Fruit fly (Drosophila melanogaster) whole organism: Measurements from ENCODE around the gene Argk2.
A peak's percentile ranks its signal among the peaks of the same experiment; 100 is the strongest.

ENCODE experiments used
- CG8478 ChIP-seq: fragments of >200 bp; optimal IDR thresholded peaks from 2 replicates; lab custom pipeline; 2018; ENCODE audit warnings: inconsistent platforms
- Dll ChIP-seq: fragments of >200 bp; optimal IDR thresholded peaks from 2 replicates; lab custom pipeline; 2017
- EcR ChIP-seq, 2 experiments: fragments of >200 bp; optimal IDR thresholded peaks; 2 replicates each; lab custom pipeline; 2017; ENCODE audit warnings: missing biosample characterization in 2 of 2, missing genetic modification characterization in 2 of 2, missing genetic modification reagents in 2 of 2
- pan ChIP-seq: fragments of >200 bp; optimal IDR thresholded peaks from 2 replicates; lab custom pipeline; 2017
- psq ChIP-seq: fragments of >200 bp; optimal IDR thresholded peaks from 2 replicates; lab custom pipeline; 2017
- usp ChIP-seq: fragments of >200 bp; optimal IDR thresholded peaks from 2 replicates; lab custom pipeline; 2017; ENCODE audit warnings: missing biosample characterization, missing genetic modification characterization, mixed read lengths

Argk2 gene

dm6 chr3L:9064976-9065761, 17.9 kb downstream of the Argk2 start:
- TF ChIP-seq Dll (lab: Kevin White, UChicago) (no peak), EcR (GFP tag; optimal IDR thresholded peaks at IDR 0.05; lab: Kevin White, UChicago) (no peak), usp (GFP tag; lab: Kevin White, UChicago) (no peak), CG8478 (lab: Kevin White, UChicago) (no peak), pan (lab: Kevin White, UChicago) (no peak), psq (no peak)

- TF ChIP-seq EcR (GFP tag; optimal IDR thresholded peaks at IDR 0.05; lab: Kevin White, UChicago) (no peak), psq (no peak)
Measured at dm6 chr3L:9065997-9066441, 18.8 kb downstream of the Argk2 start, which contains the start of gene Argk1. TSS of gene Argk1 (minus strand) at chr3L:9066027.

- no peak for TF ChIP-seq Dll (lab: Kevin White, UChicago)
- TF ChIP-seq usp (GFP tag; lab: Kevin White, UChicago), result no peak
- no peak for TF ChIP-seq pan (lab: Kevin White, UChicago)
- TF ChIP-seq EcR (GFP tag; optimal IDR thresholded peaks at IDR 0.05; lab: Kevin White, UChicago), result no peak
- no peak for TF ChIP-seq CG8478 (lab: Kevin White, UChicago)
- no peak for TF ChIP-seq psq
Measured at dm6 chr3L:9066509-9067021, 19.3 kb downstream of the Argk2 start.

- no peak for TF ChIP-seq pan (lab: Kevin White, UChicago)
- peak; percentile 13 to 45 for TF ChIP-seq EcR (GFP tag; optimal IDR thresholded peaks at IDR 0.05; lab: Kevin White, UChicago)
- TF ChIP-seq Dll (lab: Kevin White, UChicago), result no peak
- no peak for TF ChIP-seq psq
Measured at dm6 chr3L:9072062-9072730, 25.0 kb downstream of the Argk2 start.

dm6 chr3L:9072731-9073385, 25.6 kb downstream of the Argk2 start, which contains the start of the genes CG4911 and CG4942:
TSS of gene CG4911 (minus strand) at chr3L:9072731.
TSS of gene CG4942 (plus strand) at chr3L:9073105.
- TF ChIP-seq EcR (GFP tag; optimal IDR thresholded peaks at IDR 0.05; lab: Kevin White, UChicago) (no peak), usp (GFP tag; lab: Kevin White, UChicago) (no peak), CG8478 (lab: Kevin White, UChicago) (no peak), Dll (lab: Kevin White, UChicago) (no peak), pan (lab: Kevin White, UChicago) (no peak), psq (no peak)

dm6 chr3L:9074285-9074684, 27.0 kb downstream of the Argk2 start, which contains the start of gene teq:
TSS of gene teq (plus strand) at chr3L:9074643.
- TF ChIP-seq EcR (GFP tag; optimal IDR thresholded peaks at IDR 0.05; lab: Kevin White, UChicago), result no peak
- TF ChIP-seq psq, result no peak
- TF ChIP-seq Dll (lab: Kevin White, UChicago), result no peak
- TF ChIP-seq CG8478 (lab: Kevin White, UChicago), result no peak
- no peak for TF ChIP-seq usp (GFP tag; lab: Kevin White, UChicago)
- TF ChIP-seq pan (lab: Kevin White, UChicago), result no peak

dm6 chr3L:9074882-9075281, 27.6 kb downstream of the Argk2 start:
- TF ChIP-seq psq (no peak), usp (GFP tag; lab: Kevin White, UChicago) (no peak), EcR (GFP tag; optimal IDR thresholded peaks at IDR 0.05; lab: Kevin White, UChicago) (no peak), Dll (lab: Kevin White, UChicago) (no peak)

- TF ChIP-seq CG8478 (lab: Kevin White, UChicago) (no peak), pan (lab: Kevin White, UChicago) (no peak), usp (GFP tag; lab: Kevin White, UChicago) (no peak)
Measured at dm6 chr3L:9092356-9093103, 45.3 kb downstream of the Argk2 start, which contains the start of gene CG32032. TSS of gene CG32032 (plus strand) at chr3L:9093053.

dm6 chr3L:9094980-9095425, 47.8 kb downstream of the Argk2 start:
- TF ChIP-seq psq, result no peak
- TF ChIP-seq usp (GFP tag; lab: Kevin White, UChicago), result no peak
- TF ChIP-seq pan (lab: Kevin White, UChicago), result no peak
- no peak for TF ChIP-seq CG8478 (lab: Kevin White, UChicago)
- no peak for TF ChIP-seq Dll (lab: Kevin White, UChicago)
- no peak for TF ChIP-seq EcR (GFP tag; optimal IDR thresholded peaks at IDR 0.05; lab: Kevin White, UChicago)

dm6 chr3L:9095704-9096103, 48.5 kb downstream of the Argk2 start:
- no peak for TF ChIP-seq psq
- TF ChIP-seq Dll (lab: Kevin White, UChicago), result no peak
- no peak for TF ChIP-seq usp (GFP tag; lab: Kevin White, UChicago)
- no peak for TF ChIP-seq CG8478 (lab: Kevin White, UChicago)
- TF ChIP-seq EcR (GFP tag; optimal IDR thresholded peaks at IDR 0.05; lab: Kevin White, UChicago), result no peak
- no peak for TF ChIP-seq pan (lab: Kevin White, UChicago)

- TF ChIP-seq EcR (GFP tag; optimal IDR thresholded peaks at IDR 0.05; lab: Kevin White, UChicago), result no peak
- no peak for TF ChIP-seq pan (lab: Kevin White, UChicago)
Measured at dm6 chr3L:9096648-9097047, 49.4 kb downstream of the Argk2 start, which contains the start of gene CG13315. TSS of gene CG13315 (plus strand) at chr3L:9096877.
